Worm (Caenorhabditis elegans) whole organism, midembryonic: ENCODE results near the gene R02F2.8.

ENCODE experiments used
- cog-1 ChIP-seq: sonication (generic microtip); optimal IDR thresholded peaks from 2 replicates; lab custom pipeline; 2016; ENCODE audit warnings: missing genetic modification characterization, missing compliant biosample characterization
- ref-1 ChIP-seq: fragments of 200-800 bp; sonication (Bioruptor generic); conservative IDR thresholded peaks from 2 replicates; pipeline ENCODE4 v1.3.6; 2022; ENCODE audit warnings: missing genetic modification reagents, missing genetic modification characterization, missing compliant biosample characterization
- tab-1 ChIP-seq: fragments of 200-800 bp; sonication (Bioruptor generic); IDR thresholded peaks from 2 replicates; pipeline ENCODE4 v1.3.6; 2022; ENCODE audit warnings: missing genetic modification characterization, missing compliant biosample characterization
- ztf-23 ChIP-seq: fragments of 200-800 bp; sonication (Bioruptor generic); IDR thresholded peaks from 2 replicates; pipeline ENCODE4 v1.3.6; 2022; ENCODE audit warnings: missing genetic modification reagents, missing genetic modification characterization, missing compliant biosample characterization
- ztf-29 ChIP-seq: fragments of 200-800 bp; sonication (Bioruptor generic); IDR thresholded peaks from 2 replicates; pipeline ENCODE4 v1.3.6; 2022; ENCODE audit warnings: missing genetic modification reagents, missing genetic modification characterization, missing compliant biosample characterization

DNA sequence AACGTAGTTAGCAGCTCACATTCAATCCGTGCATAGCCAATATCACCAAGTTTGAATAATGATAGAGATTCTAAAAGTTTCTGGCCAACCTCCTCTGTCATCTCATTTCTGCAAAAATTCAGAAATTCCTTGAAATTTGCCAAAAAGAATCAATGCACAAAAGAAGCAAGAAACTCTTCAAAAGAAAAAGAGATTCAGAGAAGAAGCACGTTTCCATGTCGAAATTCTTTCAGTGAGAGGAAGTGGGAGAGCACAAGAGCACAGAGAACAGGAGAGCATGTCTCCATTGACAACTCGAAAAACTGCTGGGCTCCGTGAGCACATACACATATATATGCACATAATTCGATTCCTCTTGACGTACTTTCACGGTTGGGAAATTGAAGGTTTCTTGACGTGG lies 22.4 kb upstream of the R02F2.8 start, which contains the start of gene nekl-4:
- TF ChIP-seq ztf-23 (GFP tag; lab: Robert Waterston, UW) (no peak), tab-1 (GFP tag; lab: Robert Waterston, UW) (no peak), ztf-29 (GFP tag; lab: Robert Waterston, UW) (no peak), ref-1 (GFP tag; lab: Robert Waterston, UW) (no peak), cog-1 (no peak)
